Fruit fly (Drosophila melanogaster) whole organism, embryonic: ENCODE measurements around the gene Mf.

Experiments
- CG13624 ChIP-seq: fragments of 200-800 bp; sonication (Bioruptor generic); optimal IDR thresholded peaks from 2 replicates; lab custom pipeline; 2016; ENCODE audit warnings: missing biosample characterization, missing genetic modification characterization
- CG4730 ChIP-seq: fragments of 200-800 bp; sonication (Bioruptor generic); IDR thresholded peaks from 2 replicates; pipeline ENCODE4 v1.3.6; 2022; ENCODE audit warnings: missing biosample characterization, missing genetic modification characterization
- CG8944 ChIP-seq: fragments of 200-800 bp; sonication (Bioruptor generic); optimal IDR thresholded peaks from 3 replicates; lab custom pipeline; 2016; ENCODE audit warnings: missing biosample characterization, missing genetic modification characterization
- az2 ChIP-seq: fragments of 200-800 bp; sonication (Bioruptor generic); optimal IDR thresholded peaks from 3 replicates; lab custom pipeline; 2016; ENCODE audit warnings: missing biosample characterization, missing genetic modification characterization
- crc ChIP-seq: fragments of 200-800 bp; sonication (Bioruptor generic); optimal IDR thresholded peaks from 2 replicates; lab custom pipeline; 2016; ENCODE audit warnings: missing biosample characterization, missing genetic modification characterization
- jing ChIP-seq: fragments of 200-800 bp; sonication (Bioruptor generic); optimal IDR thresholded peaks from 2 replicates; lab custom pipeline; 2018; ENCODE audit warnings: missing biosample characterization, mild to moderate bottlenecking, missing genetic modification characterization
- kay ChIP-seq: fragments of 200-800 bp; sonication (Bioruptor generic); optimal IDR thresholded peaks from 2 replicates; lab custom pipeline; 2016; ENCODE audit warnings: missing biosample characterization, missing genetic modification characterization

DNA sequence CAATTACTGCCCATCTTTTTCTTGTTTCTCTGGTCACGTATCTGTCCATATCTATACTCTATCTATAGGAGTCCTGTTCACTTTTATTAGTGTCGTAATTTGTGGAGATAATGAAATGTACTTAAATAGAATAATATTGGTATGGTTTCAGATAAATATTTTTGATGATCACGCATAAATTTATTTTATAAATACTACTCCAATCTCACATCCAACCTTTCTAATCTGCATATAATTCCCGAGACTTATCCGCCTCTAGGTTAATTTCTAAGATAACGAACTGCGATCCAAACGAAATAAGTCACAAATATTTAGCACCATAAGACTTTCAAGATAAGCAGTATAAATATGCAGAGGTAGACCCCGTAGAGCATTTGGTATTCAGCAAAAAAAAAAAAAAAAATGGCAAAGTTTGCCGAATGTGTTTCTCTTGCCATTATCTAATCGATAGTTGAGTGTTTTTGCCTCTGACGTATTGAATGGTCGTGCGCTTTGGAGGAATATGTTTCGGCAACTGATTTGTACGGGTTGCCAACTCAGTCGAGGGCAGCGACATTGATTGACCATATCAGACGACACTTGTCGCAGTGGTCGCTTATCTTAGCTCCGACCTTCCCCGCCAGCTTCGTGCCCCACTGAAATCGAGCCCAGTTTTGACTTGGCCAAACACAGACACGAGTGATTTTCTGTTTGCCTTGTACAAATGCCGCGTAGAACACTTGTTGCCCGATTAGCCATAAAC lies 16.9 kb upstream of the Mf start:
- TF ChIP-seq CG13624 (GFP tag; lab: Kevin White, UChicago) (no peak), kay (GFP tag; lab: Kevin White, UChicago) (no peak), az2 (no peak), crc (GFP tag; lab: Kevin White, UChicago) (no peak), CG8944 (GFP tag; lab: Kevin White, UChicago) (no peak), CG4730 (GFP tag; lab: Robert Waterston, UW) (no peak), jing (GFP tag; lab: Kevin White, UChicago) (no peak)
